Fruit fly (Drosophila melanogaster): ENCODE measurements around the gene Obp22a.

Gene Obp22a

dm6 chr2L:1986343-1987280, 5.3 kb downstream of the Obp22a start (continued):
- TF ChIP-seq eve (GFP tag; optimal IDR thresholded peaks at IDR 0.05): no peak
- TF ChIP-seq tap (tag; optimal IDR thresholded peaks at IDR 0.05): no peak
- TF ChIP-seq NC2α (GFP tag; optimal IDR thresholded peaks at IDR 0.05): no peak
- no peak for TF ChIP-seq CG8388 (GFP tag; optimal IDR thresholded peaks at IDR 0.05)
- peak; percentile 52 for TF ChIP-seq CG14050 (GFP tag; IDR thresholded peaks at IDR 0.05)
- no peak for TF ChIP-seq CG3407 (GFP tag; optimal IDR thresholded peaks at IDR 0.05)
- TF ChIP-seq dysf (GFP tag; IDR thresholded peaks at IDR 0.05): peak; percentile 58; the same call in 2 of the 3 replicates
- TF ChIP-seq sd (tag; optimal IDR thresholded peaks at IDR 0.05): peak; percentile 17
- peak; percentile 50 for TF ChIP-seq lab (GFP tag; optimal IDR thresholded peaks at IDR 0.05)
- no peak for TF ChIP-seq CG4617 (GFP tag; optimal IDR thresholded peaks at IDR 0.05; ENCODE audit: borderline replicate concordance)
- TF ChIP-seq Drgx (GFP tag; IDR thresholded peaks at IDR 0.05): peak; percentile 38; the same call in 1 of the 2 replicates
- TF ChIP-seq kah (GFP tag; optimal IDR thresholded peaks at IDR 0.05): no peak
- peak; percentile 14 for TF ChIP-seq CG33213 (GFP tag; optimal IDR thresholded peaks at IDR 0.05)
- 0 out of 2 replicates have a peak, but pooled peaks have one; percentile 28 for TF ChIP-seq CG6689 (GFP tag; IDR thresholded peaks at IDR 0.05)
- no peak for TF ChIP-seq nerfin-1 (tag; optimal IDR thresholded peaks at IDR 0.05)
- peak; percentile 39; the same call in 1 of the 2 replicates for TF ChIP-seq sisA (GFP tag; IDR thresholded peaks at IDR 0.05)
- TF ChIP-seq hb (GFP tag; IDR thresholded peaks at IDR 0.05; ENCODE audit: partially characterized antibody): no peak
- no peak for TF ChIP-seq ash1 (GFP tag; optimal IDR thresholded peaks at IDR 0.05)
- no peak for TF ChIP-seq Opbp (GFP tag; IDR thresholded peaks at IDR 0.05; ENCODE audit: partially characterized antibody)
- peak; percentile 75 for TF ChIP-seq CG9932 (GFP tag; IDR thresholded peaks at IDR 0.05)
- TF ChIP-seq Dll (GFP tag; IDR thresholded peaks at IDR 0.05; ENCODE audit: partially characterized antibody): no peak
- TF ChIP-seq onecut (GFP tag; IDR thresholded peaks at IDR 0.05): no peak
- TF ChIP-seq Lim3 (GFP tag; IDR thresholded peaks at IDR 0.05): no peak
- peak; percentile 16 for TF ChIP-seq Blimp-1 (GFP tag; optimal IDR thresholded peaks at IDR 0.05)
- TF ChIP-seq CG17361 (GFP tag; IDR thresholded peaks at IDR 0.05): peak; percentile 41; the same call in 1 of the 3 replicates
- TF ChIP-seq psq (GFP tag; optimal IDR thresholded peaks at IDR 0.05): no peak
- peak; percentile 14; the same call in 1 of the 2 replicates for TF ChIP-seq Oaz (GFP tag; IDR thresholded peaks at IDR 0.05)
- peak; percentile 15 for TF ChIP-seq Atf-2 (GFP tag; optimal IDR thresholded peaks at IDR 0.05)
- TF ChIP-seq kay (GFP tag; optimal IDR thresholded peaks at IDR 0.05): no peak
- no peak for TF ChIP-seq CG2129 (GFP tag; IDR thresholded peaks at IDR 0.05; ENCODE audit: partially characterized antibody)
- TF ChIP-seq CoRest (tag; optimal IDR thresholded peaks at IDR 0.05): peak; percentile 62
- no peak for TF ChIP-seq jing (GFP tag; optimal IDR thresholded peaks at IDR 0.05)
- TF ChIP-seq CG10147 (GFP tag; optimal IDR thresholded peaks at IDR 0.05): no peak
- no peak for TF ChIP-seq Vsx1 (GFP tag; optimal IDR thresholded peaks at IDR 0.05)
- peak; percentile 44 for TF ChIP-seq CG17385 (GFP tag; optimal IDR thresholded peaks at IDR 0.05)
- TF ChIP-seq phol (tag; optimal IDR thresholded peaks at IDR 0.05): peak; percentile 25
- no peak for TF ChIP-seq CHES-1-like (GFP tag; optimal IDR thresholded peaks at IDR 0.05)
- TF ChIP-seq zf30C (GFP tag; optimal IDR thresholded peaks at IDR 0.05): no peak
- no peak for TF ChIP-seq br (optimal IDR thresholded peaks at IDR 0.05)
- TF ChIP-seq MESR4 (GFP tag; optimal IDR thresholded peaks at IDR 0.05): no peak
- peak; percentile 66 for TF ChIP-seq CG18619 (GFP tag; optimal IDR thresholded peaks at IDR 0.05)
- no peak; the same call in 1 of the 2 replicates for TF ChIP-seq gsb (GFP tag; IDR thresholded peaks at IDR 0.05)
- TF ChIP-seq CG18764 (GFP tag; optimal IDR thresholded peaks at IDR 0.05): no peak
- no peak for TF ChIP-seq Elba2 (GFP tag; optimal IDR thresholded peaks at IDR 0.05)
- TF ChIP-seq CG1529 (GFP tag; optimal IDR thresholded peaks at IDR 0.05): no peak
- no peak for TF ChIP-seq zen (tag; optimal IDR thresholded peaks at IDR 0.05)
- no peak for TF ChIP-seq vnd (GFP tag; IDR thresholded peaks at IDR 0.05; ENCODE audit: partially characterized antibody)
- peak; percentile 42; the same call in 1 of the 2 replicates for TF ChIP-seq CG11696 (GFP tag; IDR thresholded peaks at IDR 0.05)

Data from whole organism, embryonic.